Worm (Caenorhabditis elegans) whole organism, young adult: Measurements from ENCODE around the gene sel-9.

Experiments
- F23B12.7 ChIP-seq: sonication (generic microtip); optimal IDR thresholded peaks from 2 replicates; lab custom pipeline; 2017; ENCODE audit warnings: missing genetic modification characterization, mild to moderate bottlenecking, missing compliant biosample characterization, antibody characterized with exemption, moderate library complexity; ENCODE audit not compliant: insufficient read depth
- T07F8.4 ChIP-seq: sonication (generic microtip); optimal IDR thresholded peaks from 2 replicates; lab custom pipeline; 2016; ENCODE audit warnings: mild to moderate bottlenecking, missing genetic modification characterization, moderate library complexity, missing compliant biosample characterization
- ama-1 ChIP-seq, 3 experiments: fragments of 150-350 bp in 1 of 3; sonication (generic microtip) in 2 of 3; optimal IDR thresholded peaks; 2 replicates each; lab custom pipeline; 2014 to 2018; ENCODE audit warnings: missing biosample characterization in 2 of 3, missing genetic modification characterization in 2 of 3, missing genetic modification reagents in 2 of 3
- egrh-3 ChIP-seq: fragments of 200-800 bp; sonication (Bioruptor generic); IDR thresholded peaks from 2 replicates; pipeline ENCODE4 v1.3.6; 2022; ENCODE audit warnings: missing genetic modification reagents, missing genetic modification characterization, missing compliant biosample characterization
- hlh-26 ChIP-seq: fragments of 200-800 bp; sonication (Bioruptor generic); conservative IDR thresholded peaks from 2 replicates; pipeline ENCODE4 v1.3.6; 2022; ENCODE audit warnings: missing genetic modification reagents, missing genetic modification characterization, missing compliant biosample characterization
- hmg-1.2 ChIP-seq: fragments of 200-800 bp; sonication (Bioruptor generic); IDR thresholded peaks from 2 replicates; pipeline ENCODE4 v1.3.6; 2022; ENCODE audit warnings: missing genetic modification reagents, missing genetic modification characterization, missing compliant biosample characterization
- lag-1 ChIP-seq: fragments of 200-800 bp; sonication (Bioruptor generic); IDR thresholded peaks from 2 replicates; pipeline ENCODE4 v1.3.6; 2022; ENCODE audit warnings: missing genetic modification reagents, missing genetic modification characterization, missing compliant biosample characterization
- lin-35 ChIP-seq, 3 experiments: fragments of 150-350 bp in 2 of 3; sonication (generic microtip) in 1 of 3; optimal IDR thresholded peaks; 2 replicates each; lab custom pipeline; 2014 to 2018; ENCODE audit warnings: missing biosample characterization in 3 of 3, missing genetic modification characterization in 3 of 3, missing genetic modification reagents in 3 of 3
- lin-54 ChIP-seq: fragments of 200-800 bp; sonication (Bioruptor generic); optimal IDR thresholded peaks from 2 replicates; lab custom pipeline; 2018; ENCODE audit warnings: mild to moderate bottlenecking, missing genetic modification characterization, missing compliant biosample characterization
- lsy-27 ChIP-seq: sonication (generic microtip); optimal IDR thresholded peaks from 2 replicates; lab custom pipeline; 2017; ENCODE audit warnings: missing genetic modification characterization, mild to moderate bottlenecking, missing compliant biosample characterization, antibody characterized with exemption, missing genotype, borderline replicate concordance; ENCODE audit not compliant: insufficient read depth
- nfya-1 ChIP-seq: sonication (generic microtip); optimal IDR thresholded peaks from 2 replicates; lab custom pipeline; 2017; ENCODE audit warnings: antibody characterized with exemption, missing compliant biosample characterization, missing genetic modification characterization, borderline replicate concordance; ENCODE audit not compliant: insufficient read depth
- rec-8 ChIP-seq, 2 experiments: sonication (generic microtip); optimal IDR thresholded peaks; 2 replicates each; lab custom pipeline; 2016; ENCODE audit warnings: mild to moderate bottlenecking in 2 of 2, missing genetic modification characterization in 2 of 2, missing genetic modification reagents in 2 of 2, missing genotype in 2 of 2, missing biosample characterization in 1 of 2, missing compliant biosample characterization in 1 of 2, moderate library complexity in 1 of 2
- snpc-4 ChIP-seq, 5 experiments: fragments of 150-350 bp in 1 of 5; sonication (generic microtip) in 4 of 5; optimal IDR thresholded peaks; 2 replicates each; lab custom pipeline; 2014 to 2018; ENCODE audit warnings: missing genetic modification characterization in 5 of 5, missing biosample characterization in 3 of 5, antibody characterized with exemption in 2 of 5, mild to moderate bottlenecking in 2 of 5, missing compliant biosample characterization in 2 of 5, missing genotype in 2 of 5, moderate library complexity in 2 of 5, missing genetic modification reagents in 1 of 5
- unc-62 ChIP-seq: fragments of 150-350 bp; optimal IDR thresholded peaks from 2 replicates; lab custom pipeline; 2014; ENCODE audit warnings: missing biosample characterization, missing genetic modification reagents, missing genetic modification characterization

DNA sequence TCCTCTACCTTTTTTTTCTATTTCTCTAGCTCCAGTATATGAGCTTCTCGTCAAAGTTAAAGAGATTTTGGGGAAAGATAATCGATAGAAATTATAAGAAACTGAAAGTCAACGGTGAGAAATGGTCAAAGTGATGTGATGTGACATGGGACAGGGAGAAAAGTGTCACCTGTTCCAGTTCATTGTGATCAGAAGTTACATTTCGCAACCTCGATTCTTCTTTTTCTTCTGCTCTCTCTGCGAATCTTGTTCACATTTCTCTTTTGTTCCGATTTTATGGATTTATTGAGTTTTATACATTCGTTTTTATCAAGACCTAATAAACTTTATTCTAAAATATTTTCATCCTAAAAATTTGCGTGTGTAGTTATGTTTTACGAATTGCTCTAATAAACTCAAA lies 33.2 kb upstream of the sel-9 start:
- TF ChIP-seq ama-1 (optimal IDR thresholded peaks at IDR 0.05; lab: Kevin White, UChicago): no peak
- TF ChIP-seq ama-1 (GFP tag; optimal IDR thresholded peaks at IDR 0.05; lab: Kevin White, UChicago): no peak
- no peak for TF ChIP-seq snpc-4 (GFP tag; optimal IDR thresholded peaks at IDR 0.05; lab: Kevin White, UChicago)
- no peak for TF ChIP-seq snpc-4 (tag; optimal IDR thresholded peaks at IDR 0.05; lab: Kevin White, UChicago)
- no peak for TF ChIP-seq egrh-3 (GFP tag; lab: Robert Waterston, UW)
- no peak for TF ChIP-seq unc-62
- no peak for TF ChIP-seq T07F8.4 (tag; lab: Kevin White, UChicago)
- TF ChIP-seq lin-54 (GFP tag; lab: Kevin White, UChicago): no peak
- no peak for TF ChIP-seq lin-35 (GFP tag; optimal IDR thresholded peaks at IDR 0.05; lab: Kevin White, UChicago)
- no peak for TF ChIP-seq nfya-1 (tag; lab: Kevin White, UChicago)
- TF ChIP-seq lag-1 (GFP tag; lab: Robert Waterston, UW): no peak
- no peak for TF ChIP-seq F23B12.7
- no peak for TF ChIP-seq rec-8 (tag; optimal IDR thresholded peaks at IDR 0.05; lab: Kevin White, UChicago)
- no peak for TF ChIP-seq hlh-26
- no peak for TF ChIP-seq lsy-27 (tag; lab: Kevin White, UChicago)
- no peak for TF ChIP-seq hmg-1.2 (GFP tag; lab: Robert Waterston, UW)
